Worm (Caenorhabditis elegans) whole organism, L3 larva: ENCODE measurements around the gene srh-201.

Experiments
- R02D3.7 ChIP-seq: fragments of 150-350 bp; optimal IDR thresholded peaks from 2 replicates; lab custom pipeline; 2014; ENCODE audit warnings: missing biosample characterization, missing genetic modification characterization
- ZK546.5 ChIP-seq: sonication (generic microtip); optimal IDR thresholded peaks from 2 replicates; lab custom pipeline; 2017; ENCODE audit warnings: missing biosample characterization, missing genetic modification characterization
- aly-2 ChIP-seq: fragments of 150-350 bp; optimal IDR thresholded peaks from 2 replicates; lab custom pipeline; 2014; ENCODE audit warnings: missing biosample characterization, missing genetic modification characterization
- ama-1 ChIP-seq: fragments of 150-350 bp; optimal IDR thresholded peaks from 2 replicates; lab custom pipeline; 2018
- ceh-16 ChIP-seq: sonication (generic microtip); optimal IDR thresholded peaks from 2 replicates; lab custom pipeline; 2017; ENCODE audit warnings: missing biosample characterization, missing genetic modification characterization
- ceh-28 ChIP-seq: fragments of 150-350 bp; optimal IDR thresholded peaks from 2 replicates; lab custom pipeline; 2014; ENCODE audit warnings: missing biosample characterization, missing genetic modification reagents, missing genetic modification characterization
- daf-12 ChIP-seq: fragments of 150-350 bp; optimal IDR thresholded peaks from 2 replicates; lab custom pipeline; 2014; ENCODE audit warnings: missing biosample characterization, missing genetic modification reagents, missing genetic modification characterization
- elt-1 ChIP-seq: fragments of 150-350 bp; optimal IDR thresholded peaks from 2 replicates; lab custom pipeline; 2014; ENCODE audit warnings: missing biosample characterization, missing genetic modification characterization
- elt-2 ChIP-seq: sonication (generic microtip); optimal IDR thresholded peaks from 2 replicates; lab custom pipeline; 2016; ENCODE audit warnings: missing genetic modification reagents, mild to moderate bottlenecking, missing genetic modification characterization, missing compliant biosample characterization
- elt-3 ChIP-seq, 3 experiments: fragments of 150-350 bp in 1 of 3; sonication (generic microtip) in 2 of 3; optimal IDR thresholded peaks; 2 replicates in 2 of 3; 4 replicates in 1 of 3; lab custom pipeline; 2014 to 2017; ENCODE audit warnings: missing biosample characterization in 3 of 3, missing genetic modification characterization in 3 of 3
- eor-1 ChIP-seq, 2 experiments: fragments of 150-350 bp; optimal IDR thresholded peaks; 2 replicates each; lab custom pipeline; 2014 to 2018; ENCODE audit warnings: missing biosample characterization in 2 of 2, missing genetic modification characterization in 2 of 2
- fkh-2 ChIP-seq: fragments of 150-350 bp; optimal IDR thresholded peaks from 2 replicates; lab custom pipeline; 2014; ENCODE audit warnings: missing biosample characterization, missing genetic modification reagents, missing genetic modification characterization
- hmg-11 ChIP-seq: sonication (generic microtip); optimal IDR thresholded peaks from 2 replicates; lab custom pipeline; 2016; ENCODE audit warnings: missing genetic modification characterization, missing compliant biosample characterization
- jun-1 ChIP-seq: fragments of 150-350 bp; optimal IDR thresholded peaks from 2 replicates; lab custom pipeline; 2014; ENCODE audit warnings: missing biosample characterization, missing genetic modification reagents, missing genetic modification characterization
- lin-15B ChIP-seq: fragments of 150-350 bp; optimal IDR thresholded peaks from 2 replicates; lab custom pipeline; 2014; ENCODE audit warnings: missing biosample characterization, missing genetic modification characterization
- lsy-12 ChIP-seq: sonication (generic microtip); optimal IDR thresholded peaks from 2 replicates; lab custom pipeline; 2016; ENCODE audit warnings: mild to moderate bottlenecking, missing genetic modification characterization, missing compliant biosample characterization
- mdl-1 ChIP-seq: fragments of 150-350 bp; optimal IDR thresholded peaks from 2 replicates; lab custom pipeline; 2014; ENCODE audit warnings: missing biosample characterization, missing genetic modification characterization
- mml-1 ChIP-seq: fragments of 150-350 bp; sonication (generic microtip); optimal IDR thresholded peaks from 3 replicates; lab custom pipeline; 2014; ENCODE audit warnings: missing biosample characterization, missing genetic modification characterization
- nfya-1 ChIP-seq: sonication (generic microtip); optimal IDR thresholded peaks from 2 replicates; lab custom pipeline; 2017; ENCODE audit warnings: missing genetic modification characterization, mild to moderate bottlenecking, missing compliant biosample characterization, antibody characterized with exemption, moderate library complexity; ENCODE audit not compliant: insufficient read depth
- nhr-11 ChIP-seq: fragments of 150-350 bp; optimal IDR thresholded peaks from 2 replicates; lab custom pipeline; 2014; ENCODE audit warnings: missing biosample characterization, missing genetic modification characterization
- nhr-23 ChIP-seq: fragments of 150-350 bp; optimal IDR thresholded peaks from 2 replicates; lab custom pipeline; 2014; ENCODE audit warnings: missing biosample characterization, missing genetic modification reagents, missing genetic modification characterization
- nhr-43 ChIP-seq: sonication (generic microtip); optimal IDR thresholded peaks from 2 replicates; lab custom pipeline; 2016; ENCODE audit warnings: mild to moderate bottlenecking, missing genetic modification characterization, missing compliant biosample characterization; ENCODE audit not compliant: poor library complexity, severe bottlenecking
- nhr-67 ChIP-seq: fragments of 150-350 bp; optimal IDR thresholded peaks from 2 replicates; lab custom pipeline; 2014; ENCODE audit warnings: missing biosample characterization, missing genetic modification characterization
- nhr-76 ChIP-seq: fragments of 150-350 bp; sonication (generic microtip); optimal IDR thresholded peaks from 5 replicates; lab custom pipeline; 2014; ENCODE audit warnings: missing biosample characterization, missing genetic modification characterization
- pha-4 ChIP-seq: fragments of 150-350 bp; optimal IDR thresholded peaks from 2 replicates; lab custom pipeline; 2014; ENCODE audit warnings: missing biosample characterization, missing genetic modification reagents, missing genetic modification characterization
- pqm-1 ChIP-seq: fragments of 150-350 bp; optimal IDR thresholded peaks from 2 replicates; lab custom pipeline; 2017; ENCODE audit warnings: missing biosample characterization, missing genetic modification characterization, inconsistent platforms
- sea-2 ChIP-seq: fragments of 150-350 bp; sonication (generic microtip); optimal IDR thresholded peaks from 4 replicates; lab custom pipeline; 2014; ENCODE audit warnings: missing biosample characterization, missing genetic modification reagents, missing genetic modification characterization
- skn-1 ChIP-seq: fragments of 150-350 bp; optimal IDR thresholded peaks from 2 replicates; lab custom pipeline; 2014; ENCODE audit warnings: missing biosample characterization, missing genetic modification characterization
- snpc-4 ChIP-seq: fragments of 150-350 bp; optimal IDR thresholded peaks from 2 replicates; lab custom pipeline; 2014; ENCODE audit warnings: missing biosample characterization, missing genetic modification characterization
- tbx-2 ChIP-seq: sonication (generic microtip); optimal IDR thresholded peaks from 2 replicates; lab custom pipeline; 2016; ENCODE audit warnings: mild to moderate bottlenecking, missing genetic modification characterization, missing compliant biosample characterization
- unc-39 ChIP-seq: sonication (generic microtip); optimal IDR thresholded peaks from 4 replicates; lab custom pipeline; 2017; ENCODE audit warnings: missing biosample characterization, missing genetic modification characterization
- unc-62 ChIP-seq: fragments of 150-350 bp; sonication (generic microtip); optimal IDR thresholded peaks from 4 replicates; lab custom pipeline; 2014; ENCODE audit warnings: missing biosample characterization, missing genetic modification reagents, missing genetic modification characterization
- zag-1 ChIP-seq: fragments of 150-350 bp; optimal IDR thresholded peaks from 2 replicates; lab custom pipeline; 2014; ENCODE audit warnings: missing biosample characterization, missing genetic modification characterization
- ztf-11 ChIP-seq: fragments of 150-350 bp; optimal IDR thresholded peaks from 2 replicates; lab custom pipeline; 2014; ENCODE audit warnings: missing biosample characterization, missing genetic modification characterization
- ztf-4 ChIP-seq: fragments of 150-350 bp; optimal IDR thresholded peaks from 2 replicates; lab custom pipeline; 2014; ENCODE audit warnings: missing biosample characterization, missing genetic modification characterization

The srh-201 gene

DNA sequence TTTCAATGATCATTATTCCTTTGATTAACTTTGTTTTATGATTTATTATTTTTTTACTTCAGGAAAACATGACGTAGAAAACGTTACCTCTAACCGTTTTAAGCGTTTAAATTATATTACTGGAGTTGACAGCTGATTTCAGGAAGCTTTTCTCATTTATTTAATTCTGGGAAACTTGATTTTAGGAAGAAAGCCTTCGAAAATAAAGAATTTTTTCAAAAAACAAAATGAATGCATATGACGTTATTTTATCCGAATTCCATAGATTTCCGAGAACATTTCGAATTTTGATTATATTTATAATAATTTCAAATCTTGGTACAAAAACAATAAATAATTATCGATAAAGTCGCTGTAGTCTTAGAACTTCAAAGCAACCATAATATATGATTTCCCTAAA, 35.6 kb upstream of the srh-201 start:
- no peak for TF ChIP-seq eor-1 (tag; optimal IDR thresholded peaks at IDR 0.05; lab: Kevin White, UChicago)
- no peak for TF ChIP-seq skn-1
- no peak for TF ChIP-seq pqm-1 (tag; lab: Kevin White, UChicago)
- TF ChIP-seq ceh-28 (tag; lab: Kevin White, UChicago): no peak
- TF ChIP-seq ztf-4: no peak
- no peak for TF ChIP-seq hmg-11 (tag; lab: Kevin White, UChicago)
- no peak for TF ChIP-seq unc-62 (GFP tag; lab: Kevin White, UChicago)
- no peak for TF ChIP-seq fkh-2 (tag; lab: Kevin White, UChicago)
- no peak for TF ChIP-seq zag-1
- TF ChIP-seq elt-1 (tag; lab: Kevin White, UChicago): no peak
- TF ChIP-seq ama-1 (lab: Kevin White, UChicago): no peak
- no peak for TF ChIP-seq unc-39 (tag; lab: Kevin White, UChicago)
- TF ChIP-seq ceh-16 (tag; lab: Kevin White, UChicago): no peak

DNA sequence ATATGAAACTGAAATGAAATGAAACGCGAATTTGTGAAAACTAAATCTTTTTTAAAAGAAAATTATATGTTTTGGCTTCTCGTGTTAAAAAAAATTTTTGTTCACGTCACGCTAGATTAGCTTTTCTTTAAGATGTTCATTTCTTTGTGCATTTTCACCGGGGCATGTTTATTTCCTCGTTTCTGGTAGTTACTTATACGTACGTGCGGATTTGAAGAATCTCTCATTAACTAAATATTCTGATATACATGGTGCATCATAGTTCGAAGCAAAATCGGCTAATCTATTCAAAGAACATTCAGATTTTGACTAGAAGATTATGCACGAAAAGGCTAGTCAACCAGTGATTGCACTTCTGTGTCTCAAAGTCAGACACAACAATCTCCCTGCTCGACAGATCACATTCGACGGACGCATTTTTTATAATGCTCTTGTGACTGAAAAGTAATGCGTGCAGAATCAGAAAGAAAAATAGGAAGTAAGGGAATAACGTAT, 33.9 kb upstream of the srh-201 start, which contains the start of gene C25E10.17:
Gene C25E10.17, minus strand, starts transcription at position 51 of the 495 bp plus-strand sequence.
- TF ChIP-seq nhr-11 (tag; lab: Kevin White, UChicago) (peak; percentile 23), elt-2 (tag; lab: Kevin White, UChicago) (no peak), lin-15B (tag; lab: Kevin White, UChicago) (no peak), elt-3 (tag; optimal IDR thresholded peaks at IDR 0.05; lab: Kevin White, UChicago) (no peak), snpc-4 (tag; lab: Kevin White, UChicago) (no peak), nhr-43 (tag; lab: Kevin White, UChicago) (no peak), pha-4 (tag; lab: Kevin White, UChicago) (no peak)

DNA sequence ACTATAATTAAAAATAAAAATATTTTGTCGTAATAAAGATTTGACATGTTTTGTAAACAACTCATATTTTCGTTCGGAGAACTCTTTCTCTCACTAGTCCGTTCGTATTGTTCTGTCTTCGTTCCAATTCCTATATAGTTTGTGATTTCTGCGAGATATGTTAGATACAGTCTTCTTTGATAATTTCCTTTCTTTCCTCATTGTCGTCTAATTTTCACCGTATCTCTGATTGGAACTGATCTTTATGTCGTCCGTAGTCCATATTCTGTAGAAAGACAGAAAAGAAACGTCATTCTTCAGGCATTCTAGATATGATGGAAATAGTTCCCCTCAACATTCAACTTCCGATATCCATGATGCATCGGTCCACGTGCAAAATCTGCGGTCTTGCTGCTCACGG, 31.2 kb upstream of the srh-201 start, which contains the start of gene nhr-30:
Gene nhr-30, plus strand, starts transcription at position 301 of the 400 bp plus-strand sequence.
- TF ChIP-seq elt-1 (tag; lab: Kevin White, UChicago) (no peak), sea-2 (GFP tag; lab: Kevin White, UChicago) (no peak), R02D3.7 (tag; lab: Kevin White, UChicago) (no peak), daf-12 (no peak), jun-1 (tag; lab: Kevin White, UChicago) (no peak), fkh-2 (tag; lab: Kevin White, UChicago) (no peak), pqm-1 (tag; lab: Kevin White, UChicago) (no peak), mml-1 (tag; lab: Kevin White, UChicago) (no peak), nfya-1 (no peak), aly-2 (no peak), lin-15B (tag; lab: Kevin White, UChicago) (no peak), nhr-76 (tag; lab: Kevin White, UChicago) (no peak), elt-2 (tag; lab: Kevin White, UChicago) (no peak), snpc-4 (tag; lab: Kevin White, UChicago) (no peak), hmg-11 (tag; lab: Kevin White, UChicago) (no peak)
- TF ChIP-seq, all 47 proteins: peak for 0

DNA sequence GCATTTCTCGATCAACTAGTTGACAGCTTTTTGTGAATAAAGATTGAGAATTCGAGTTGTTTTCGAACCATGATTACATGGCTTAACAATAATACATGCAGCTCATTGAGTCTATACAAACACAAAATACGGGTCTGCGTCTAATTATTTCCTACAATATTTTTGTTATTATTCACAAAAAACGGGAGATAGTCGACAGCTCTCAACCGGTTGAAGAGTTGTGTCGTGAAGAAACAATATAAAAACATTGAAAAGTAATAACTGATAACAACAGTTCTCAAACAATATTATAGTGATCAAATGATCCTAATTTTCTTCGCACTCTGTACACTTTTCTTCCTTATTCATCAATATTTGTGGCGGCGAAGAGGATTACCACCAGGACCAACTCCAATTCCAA, 27.4 kb upstream of the srh-201 start, which contains the start of gene cyp-33B1:
Gene cyp-33B1, plus strand, starts transcription at position 301 of the 400 bp plus-strand sequence.
- no peak for TF ChIP-seq ZK546.5 (tag; lab: Kevin White, UChicago)
- no peak for TF ChIP-seq ztf-11 (tag; lab: Kevin White, UChicago)
- no peak for TF ChIP-seq nhr-11 (tag; lab: Kevin White, UChicago)
- TF ChIP-seq tbx-2: no peak
- no peak for TF ChIP-seq daf-12
- no peak for TF ChIP-seq unc-39 (tag; lab: Kevin White, UChicago)
- no peak for TF ChIP-seq nhr-23 (tag; lab: Kevin White, UChicago)
- TF ChIP-seq lsy-12 (tag; lab: Kevin White, UChicago): no peak
- no peak for TF ChIP-seq elt-3 (tag; optimal IDR thresholded peaks at IDR 0.05; lab: Kevin White, UChicago)

DNA sequence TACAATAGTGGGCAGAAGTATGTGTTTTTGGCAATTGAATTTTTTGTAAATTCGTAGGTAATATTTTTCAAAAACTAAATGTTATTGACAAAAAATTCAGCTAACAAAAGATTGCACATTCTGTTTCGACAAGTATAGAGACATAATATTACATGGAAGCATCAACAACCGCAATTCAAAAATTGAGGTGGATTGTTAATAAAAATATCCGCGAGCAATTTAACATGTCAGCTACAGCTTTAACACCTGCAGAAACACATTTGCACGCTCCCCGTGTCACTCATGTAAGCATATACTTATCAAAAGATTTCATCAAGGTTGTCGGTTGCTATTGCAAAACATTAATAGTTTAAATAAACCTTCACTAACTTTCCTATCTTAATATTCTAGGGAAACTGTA, 22.0 kb upstream of the srh-201 start, which contains the start of gene srsx-34:
Gene srsx-34, plus strand, starts transcription at position 301 of the 400 bp plus-strand sequence.
- TF ChIP-seq mdl-1 (no peak), nhr-11 (tag; lab: Kevin White, UChicago) (no peak), jun-1 (tag; lab: Kevin White, UChicago) (no peak), lsy-12 (tag; lab: Kevin White, UChicago) (no peak), elt-1 (tag; lab: Kevin White, UChicago) (no peak), nhr-67 (tag; lab: Kevin White, UChicago) (no peak)
